Worm (Caenorhabditis elegans): ENCODE data around the gene sra-30.

DNA sequence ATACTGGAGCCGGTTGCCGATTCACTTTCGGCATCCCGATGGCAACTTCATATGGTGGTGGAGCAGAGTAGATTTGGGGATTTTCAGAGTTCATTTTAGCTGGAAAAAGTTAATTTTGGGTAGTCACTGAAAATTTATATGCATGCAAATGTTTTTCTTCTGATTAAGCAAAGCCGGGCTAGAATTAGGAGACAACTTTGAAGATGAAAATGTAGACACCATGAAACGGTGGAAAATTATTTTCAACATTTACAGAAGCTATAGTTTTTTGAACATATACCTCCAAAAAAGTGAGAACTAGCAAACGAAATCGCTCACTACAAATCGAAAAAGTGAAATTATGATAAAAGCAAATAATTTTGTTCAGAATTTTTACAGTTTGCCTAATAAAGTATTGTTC lies 17.4 kb upstream of the sra-30 start, which contains the start of gene Y40H7A.11:
- TF ChIP-seq egl-27 (tag; optimal IDR thresholded peaks at IDR 0.05) = no peak
- TF ChIP-seq ceh-82 (tag; optimal IDR thresholded peaks at IDR 0.05) = no peak
- no peak for TF ChIP-seq elt-1 (tag; optimal IDR thresholded peaks at IDR 0.05)
- no peak for TF ChIP-seq elt-3 (tag; optimal IDR thresholded peaks at IDR 0.05)
- TF ChIP-seq unc-62 (GFP tag; optimal IDR thresholded peaks at IDR 0.05) = no peak
- no peak for TF ChIP-seq tbx-2 (tag; optimal IDR thresholded peaks at IDR 0.05)
- no peak for TF ChIP-seq daf-12 (tag; optimal IDR thresholded peaks at IDR 0.05)
- TF ChIP-seq mml-1 (tag; optimal IDR thresholded peaks at IDR 0.05) = no peak

Measured in whole organism, L3 larva.